Worm (Caenorhabditis elegans): ENCODE results near the gene C43H6.6.

DNA sequence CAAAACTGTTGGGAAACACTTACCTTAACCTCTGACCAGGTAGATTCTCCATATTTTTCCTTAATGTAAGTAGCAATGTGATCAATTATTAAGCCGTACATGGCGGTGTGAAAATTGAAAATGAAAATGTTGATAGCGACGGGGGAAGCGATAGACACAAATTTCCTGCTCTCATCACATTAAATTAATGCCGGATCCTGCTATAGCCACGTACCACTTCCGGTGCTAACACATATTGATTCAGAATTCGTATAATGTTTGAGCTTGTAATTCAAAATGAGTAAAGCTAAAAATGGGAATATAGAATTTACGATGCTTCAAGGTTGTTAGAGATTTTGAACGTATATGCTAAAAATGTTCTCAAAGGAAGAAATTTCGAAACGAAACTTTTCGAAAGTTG lies 32.3 kb downstream of the C43H6.6 start, which contains the start of gene gcy-31:
- TF ChIP-seq K12H6.12 (tag; optimal IDR thresholded peaks at IDR 0.05) = no peak
- TF ChIP-seq snpc-4 (GFP tag; optimal IDR thresholded peaks at IDR 0.05) = no peak
- no peak for TF ChIP-seq snpc-4 (tag; optimal IDR thresholded peaks at IDR 0.05)
- TF ChIP-seq gei-17 (GFP tag; optimal IDR thresholded peaks at IDR 0.05) = no peak
- TF ChIP-seq unc-62 (GFP tag; optimal IDR thresholded peaks at IDR 0.05) = no peak
- no peak for TF ChIP-seq hrde-1 (tag; optimal IDR thresholded peaks at IDR 0.05; ENCODE audit: borderline replicate concordance)
- TF ChIP-seq rec-8 (tag; optimal IDR thresholded peaks at IDR 0.05) = no peak
- TF ChIP-seq ztf-25 (GFP tag; IDR thresholded peaks at IDR 0.05) = no peak
- no peak for TF ChIP-seq C06A6.2 (GFP tag; conservative IDR thresholded peaks at IDR 0.05)
- no peak for TF ChIP-seq aptf-3 (GFP tag; IDR thresholded peaks at IDR 0.05)
- TF ChIP-seq F10E7.11 (tag; optimal IDR thresholded peaks at IDR 0.05) = no peak
- TF ChIP-seq Y79H2A.3 (GFP tag; conservative IDR thresholded peaks at IDR 0.05) = no peak
- no peak for TF ChIP-seq K11D2.4 (GFP tag; IDR thresholded peaks at IDR 0.05)

Data from whole organism, young adult.